Worm (Caenorhabditis elegans) whole organism, L3 larva: ENCODE measurements around the gene F41B4.1.

Source experiments
- R02D3.7 ChIP-seq: fragments of 150-350 bp; optimal IDR thresholded peaks from 2 replicates; lab custom pipeline; 2014; ENCODE audit warnings: missing biosample characterization, missing genetic modification characterization
- ztf-4 ChIP-seq: fragments of 150-350 bp; optimal IDR thresholded peaks from 2 replicates; lab custom pipeline; 2014; ENCODE audit warnings: missing biosample characterization, missing genetic modification characterization

DNA sequence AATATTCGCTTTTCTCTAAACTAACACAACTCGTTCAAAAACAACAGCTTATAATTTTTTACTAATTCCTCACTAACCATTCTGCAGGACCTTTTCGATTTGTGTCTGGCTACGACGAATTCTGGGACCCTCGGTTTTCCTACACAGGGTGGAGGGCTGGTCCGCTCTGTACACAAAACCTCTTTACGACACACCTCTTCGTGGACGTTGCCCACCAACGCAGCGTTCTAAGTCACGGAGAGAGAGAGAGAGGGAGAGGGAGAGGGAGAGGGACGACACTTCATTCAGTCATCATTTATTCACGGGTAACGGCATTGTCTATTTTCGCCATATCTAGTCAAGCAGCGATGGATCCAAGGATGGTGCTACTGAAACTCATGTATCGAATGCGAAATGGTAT is 19.2 kb downstream of the F41B4.1 start, which contains the start of gene atg-2:
- no peak for TF ChIP-seq ztf-4 (tag; lab: Kevin White, UChicago)
- TF ChIP-seq R02D3.7 (tag; lab: Kevin White, UChicago): no peak
